Worm (Caenorhabditis elegans) whole organism, L4/young adult: ENCODE results near the gene F52B10.3.

Experiments
- W03F9.2 ChIP-seq: fragments of 150-350 bp; optimal IDR thresholded peaks from 2 replicates; lab custom pipeline; 2014; ENCODE audit warnings: missing biosample characterization, missing genetic modification characterization
- dao-5 ChIP-seq: sonication (generic microtip); optimal IDR thresholded peaks from 2 replicates; lab custom pipeline; 2016; ENCODE audit warnings: missing genotype, missing genetic modification characterization, moderate library complexity, missing compliant biosample characterization
- him-1 ChIP-seq: sonication (generic microtip); optimal IDR thresholded peaks from 2 replicates; lab custom pipeline; 2016; ENCODE audit warnings: missing genotype, missing genetic modification reagents, missing genetic modification characterization, missing compliant biosample characterization

Gene F52B10.3

ce11 chrX:2893026-2893662 is 5.0 kb downstream of the F52B10.3 start:
- TF ChIP-seq him-1 (tag; lab: Kevin White, UChicago): no peak
- TF ChIP-seq W03F9.2 (tag; lab: Kevin White, UChicago): no peak
- no peak for TF ChIP-seq dao-5

- TF ChIP-seq him-1 (tag; lab: Kevin White, UChicago) (no peak), dao-5 (no peak), W03F9.2 (tag; lab: Kevin White, UChicago) (no peak)
These were observed 6.3 kb downstream of the F52B10.3 start for ce11 chrX:2891879-2892278.

- no peak for TF ChIP-seq W03F9.2 (tag; lab: Kevin White, UChicago)
These were observed 6.9 kb downstream of the F52B10.3 start, which contains the start of gene B0410.3 for ce11 chrX:2891141-2891739. B0410.3 (minus strand) TSS chrX:2891491.

- TF ChIP-seq dao-5 (no peak), him-1 (tag; lab: Kevin White, UChicago) (no peak), W03F9.2 (tag; lab: Kevin White, UChicago) (no peak)
These were observed 8.0 kb downstream of the F52B10.3 start for ce11 chrX:2890041-2890650.

- TF ChIP-seq dao-5: no peak
- no peak for TF ChIP-seq W03F9.2 (tag; lab: Kevin White, UChicago)
- no peak for TF ChIP-seq him-1 (tag; lab: Kevin White, UChicago)
These were observed 12.7 kb downstream of the F52B10.3 start, which contains the start of gene vang-1 for ce11 chrX:2885318-2885908. vang-1 (plus strand) TSS chrX:2885858.

ce11 chrX:2879529-2880265 is 18.5 kb downstream of the F52B10.3 start, which contains the start of gene F53B3.5:
F53B3.5 (minus strand) TSS chrX:2879579.
- TF ChIP-seq him-1 (tag; lab: Kevin White, UChicago) (no peak), dao-5 (no peak), W03F9.2 (tag; lab: Kevin White, UChicago) (no peak)

- TF ChIP-seq him-1 (tag; lab: Kevin White, UChicago) (no peak), W03F9.2 (tag; lab: Kevin White, UChicago) (no peak), dao-5 (no peak)
These were observed 20.7 kb downstream of the F52B10.3 start for ce11 chrX:2877433-2877832.

- no peak for TF ChIP-seq dao-5
- no peak for TF ChIP-seq him-1 (tag; lab: Kevin White, UChicago)
- TF ChIP-seq W03F9.2 (tag; lab: Kevin White, UChicago): no peak
These were observed 23.6 kb downstream of the F52B10.3 start for ce11 chrX:2874598-2874997.

- TF ChIP-seq dao-5: no peak
- no peak for TF ChIP-seq him-1 (tag; lab: Kevin White, UChicago)
- TF ChIP-seq W03F9.2 (tag; lab: Kevin White, UChicago): no peak
These were observed 24.9 kb downstream of the F52B10.3 start for ce11 chrX:2873272-2873671.

ce11 chrX:2871037-2871436 is 27.1 kb downstream of the F52B10.3 start, which contains the start of gene F53B3.3:
F53B3.3 (minus strand) TSS chrX:2871137.
- TF ChIP-seq W03F9.2 (tag; lab: Kevin White, UChicago) (no peak), dao-5 (no peak), him-1 (tag; lab: Kevin White, UChicago) (no peak)

- TF ChIP-seq W03F9.2 (tag; lab: Kevin White, UChicago) (no peak), him-1 (tag; lab: Kevin White, UChicago) (no peak), dao-5 (no peak)
These were observed 32.5 kb downstream of the F52B10.3 start for ce11 chrX:2865591-2866217.

ce11 chrX:2863946-2864345 is 34.2 kb downstream of the F52B10.3 start, which contains the start of gene F53B3.6:
F53B3.6 (plus strand) TSS chrX:2864229.
- no peak for TF ChIP-seq dao-5
- TF ChIP-seq W03F9.2 (tag; lab: Kevin White, UChicago): no peak
- no peak for TF ChIP-seq him-1 (tag; lab: Kevin White, UChicago)

- no peak for TF ChIP-seq him-1 (tag; lab: Kevin White, UChicago)
- no peak for TF ChIP-seq W03F9.2 (tag; lab: Kevin White, UChicago)
- no peak for TF ChIP-seq dao-5
These were observed 35.8 kb downstream of the F52B10.3 start, which contains the start of gene comt-1 for ce11 chrX:2862372-2862771. comt-1 (minus strand) TSS chrX:2862472.
